Fruit fly (Drosophila melanogaster) whole organism, embryonic: ENCODE data around the gene CG14535.
A peak's percentile ranks its signal among the peaks of the same experiment; 100 is the strongest.

Experiments
- Bdp1 ChIP-seq: fragments of 200-800 bp; sonication (Bioruptor generic); optimal IDR thresholded peaks from 3 replicates; lab custom pipeline; 2016; ENCODE audit warnings: missing biosample characterization, missing genetic modification characterization
- C15 ChIP-seq: fragments of 200-800 bp; sonication (Bioruptor generic); IDR thresholded peaks from 3 replicates; pipeline ENCODE4 v1.3.6; 2022; ENCODE audit warnings: missing biosample characterization, missing genetic modification characterization
- CG10654 ChIP-seq: fragments of 200-800 bp; sonication (Bioruptor generic); optimal IDR thresholded peaks from 2 replicates; lab custom pipeline; 2016; ENCODE audit warnings: missing biosample characterization, missing genetic modification characterization
- CG11560 ChIP-seq: fragments of 200-800 bp; sonication (Bioruptor generic); IDR thresholded peaks from 3 replicates; pipeline ENCODE4 v1.3.6; 2022; ENCODE audit warnings: missing biosample characterization, missing genetic modification characterization
- CG13287 ChIP-seq: fragments of 200-800 bp; sonication (Bioruptor generic); IDR thresholded peaks from 2 replicates; pipeline ENCODE4 v1.3.6; 2022; ENCODE audit warnings: missing biosample characterization, missing genetic modification characterization; ENCODE audit not compliant: partially characterized antibody
- CG14710 ChIP-seq: fragments of 200-800 bp; sonication (Bioruptor generic); optimal IDR thresholded peaks from 3 replicates; lab custom pipeline; 2019; ENCODE audit warnings: missing biosample characterization, mild to moderate bottlenecking, missing genetic modification characterization, moderate library complexity
- CG17829 ChIP-seq: fragments of 200-800 bp; optimal IDR thresholded peaks from 2 replicates; lab custom pipeline; 2019; ENCODE audit warnings: missing biosample characterization, mild to moderate bottlenecking, missing genetic modification characterization, moderate library complexity
- CG18262 ChIP-seq: fragments of 200-800 bp; optimal IDR thresholded peaks from 3 replicates; lab custom pipeline; 2019; ENCODE audit warnings: missing biosample characterization, mild to moderate bottlenecking, missing genetic modification characterization, moderate library complexity
- CG2116 ChIP-seq: fragments of 200-800 bp; sonication (Bioruptor generic); optimal IDR thresholded peaks from 3 replicates; lab custom pipeline; 2018; ENCODE audit warnings: missing biosample characterization, mild to moderate bottlenecking, missing genetic modification characterization
- CG2712 ChIP-seq: fragments of 200-800 bp; optimal IDR thresholded peaks from 3 replicates; lab custom pipeline; 2019; ENCODE audit warnings: missing biosample characterization, mild to moderate bottlenecking, missing genetic modification characterization, moderate library complexity
- CG30020 ChIP-seq: fragments of 200-800 bp; optimal IDR thresholded peaks from 2 replicates; lab custom pipeline; 2019; ENCODE audit warnings: missing biosample characterization, mild to moderate bottlenecking, missing genetic modification characterization, moderate library complexity
- CG31224 ChIP-seq: fragments of 200-800 bp; sonication (Bioruptor generic); IDR thresholded peaks from 2 replicates; pipeline ENCODE4 v1.3.6; 2022; ENCODE audit warnings: missing biosample characterization, missing genetic modification characterization
- CG31441 ChIP-seq: fragments of 200-800 bp; sonication (Bioruptor generic); IDR thresholded peaks from 2 replicates; pipeline ENCODE4 v1.3.6; 2022; ENCODE audit warnings: missing biosample characterization, missing genetic modification characterization
- CG3995 ChIP-seq: fragments of 200-800 bp; sonication (Bioruptor generic); optimal IDR thresholded peaks from 3 replicates; lab custom pipeline; 2016; ENCODE audit warnings: missing biosample characterization, missing genetic modification characterization
- CG43689 ChIP-seq: fragments of 200-800 bp; sonication (Bioruptor generic); IDR thresholded peaks from 2 replicates; pipeline ENCODE4 v1.3.6; 2022; ENCODE audit warnings: missing biosample characterization, missing genetic modification characterization
- CG9437 ChIP-seq: fragments of 200-800 bp; sonication (Bioruptor generic); optimal IDR thresholded peaks from 2 replicates; lab custom pipeline; 2018; ENCODE audit warnings: missing biosample characterization, mild to moderate bottlenecking, missing genetic modification characterization
- Dfd ChIP-seq, 2 experiments: fragments of >200 bp; optimal IDR thresholded peaks; 2 replicates each; lab custom pipeline; 2017; ENCODE audit warnings: missing biosample characterization in 2 of 2, missing genetic modification characterization in 2 of 2
- Dref ChIP-seq: fragments of 200-800 bp; sonication (Bioruptor generic); IDR thresholded peaks from 2 replicates; pipeline ENCODE4 v1.3.6; 2022; ENCODE audit warnings: missing biosample characterization, missing genetic modification characterization
- Elba2 ChIP-seq: fragments of 200-800 bp; sonication (Bioruptor generic); optimal IDR thresholded peaks from 3 replicates; lab custom pipeline; 2016; ENCODE audit warnings: missing biosample characterization, missing genetic modification characterization
- HLHmδ ChIP-seq: fragments of 200-800 bp; sonication (Bioruptor generic); optimal IDR thresholded peaks from 2 replicates; lab custom pipeline; 2018; ENCODE audit warnings: missing biosample characterization, mild to moderate bottlenecking, missing genetic modification characterization, moderate library complexity
- HmgZ ChIP-seq: fragments of 200-800 bp; sonication (Bioruptor generic); optimal IDR thresholded peaks from 2 replicates; lab custom pipeline; 2018; ENCODE audit warnings: missing biosample characterization, mild to moderate bottlenecking, missing genetic modification characterization
- MESR4 ChIP-seq: fragments of 200-800 bp; sonication (Bioruptor generic); optimal IDR thresholded peaks from 2 replicates; lab custom pipeline; 2018; ENCODE audit warnings: missing biosample characterization, mild to moderate bottlenecking, missing genetic modification characterization, moderate library complexity
- MTF-1 ChIP-seq: fragments of 200-800 bp; sonication (Bioruptor generic); optimal IDR thresholded peaks from 2 replicates; lab custom pipeline; 2018; ENCODE audit warnings: missing biosample characterization, mild to moderate bottlenecking, missing genetic modification characterization, borderline replicate concordance
- Pdp1 ChIP-seq, 2 experiments: fragments of 200-800 bp; sonication (Bioruptor generic); optimal IDR thresholded peaks; 3 replicates each; lab custom pipeline; 2016; ENCODE audit warnings: missing biosample characterization in 2 of 2, missing genetic modification characterization in 2 of 2, mild to moderate bottlenecking in 1 of 2, moderate library complexity in 1 of 2
- Rx ChIP-seq: fragments of 200-800 bp; sonication (Bioruptor generic); IDR thresholded peaks from 2 replicates; pipeline ENCODE4 v1.3.6; 2022; ENCODE audit warnings: missing biosample characterization, missing genetic modification characterization
- Scr ChIP-seq: fragments of 200-800 bp; sonication (Bioruptor generic); IDR thresholded peaks from 2 replicates; pipeline ENCODE4 v1.3.6; 2022; ENCODE audit warnings: missing biosample characterization, missing genetic modification characterization; ENCODE audit not compliant: partially characterized antibody
- aop ChIP-seq: fragments of 200-800 bp; sonication (Bioruptor generic); IDR thresholded peaks from 2 replicates; pipeline ENCODE4 v1.3.6; 2022; ENCODE audit warnings: missing biosample characterization, missing genetic modification characterization
- chn ChIP-seq: fragments of 200-800 bp; sonication (Bioruptor generic); optimal IDR thresholded peaks from 2 replicates; lab custom pipeline; 2016; ENCODE audit warnings: missing biosample characterization, missing genetic modification characterization
- dpn ChIP-seq, 2 experiments: fragments of 200-800 bp; sonication (Bioruptor generic); optimal IDR thresholded peaks; 3 replicates each; lab custom pipeline; 2016; ENCODE audit warnings: missing biosample characterization in 2 of 2, missing genetic modification characterization in 2 of 2
- dysf ChIP-seq: fragments of 200-800 bp; sonication (Bioruptor generic); IDR thresholded peaks from 3 replicates; pipeline ENCODE4 v1.3.6; 2022; ENCODE audit warnings: missing biosample characterization, missing genetic modification characterization
- gsb ChIP-seq: fragments of 200-800 bp; sonication (Bioruptor generic); IDR thresholded peaks from 2 replicates; pipeline ENCODE4 v1.3.6; 2022; ENCODE audit warnings: missing biosample characterization, missing genetic modification characterization
- mam ChIP-seq: fragments of 200-800 bp; sonication (Bioruptor generic); optimal IDR thresholded peaks from 3 replicates; lab custom pipeline; 2016; ENCODE audit warnings: missing biosample characterization, missing genetic modification characterization
- nom ChIP-seq: fragments of 200-800 bp; sonication (Bioruptor generic); optimal IDR thresholded peaks from 2 replicates; lab custom pipeline; 2017; ENCODE audit warnings: missing biosample characterization, missing genetic modification characterization, mild to moderate bottlenecking, moderate library complexity, missing genetic modification reagents
- phol ChIP-seq: fragments of 200-800 bp; sonication (Bioruptor generic); optimal IDR thresholded peaks from 3 replicates; lab custom pipeline; 2018; ENCODE audit warnings: missing biosample characterization, mild to moderate bottlenecking, missing genetic modification characterization, moderate library complexity
- pros ChIP-seq: fragments of 200-800 bp; sonication (Bioruptor generic); optimal IDR thresholded peaks from 3 replicates; lab custom pipeline; 2019; ENCODE audit warnings: missing biosample characterization, mild to moderate bottlenecking, missing genetic modification characterization, moderate library complexity
- rib ChIP-seq: fragments of 200-800 bp; sonication (Bioruptor generic); IDR thresholded peaks from 2 replicates; pipeline ENCODE4 v1.3.6; 2022; ENCODE audit warnings: missing biosample characterization, missing genetic modification characterization
- sd ChIP-seq: fragments of 200-800 bp; sonication (Bioruptor generic); optimal IDR thresholded peaks from 3 replicates; lab custom pipeline; 2018; ENCODE audit warnings: missing biosample characterization, mild to moderate bottlenecking, missing genetic modification characterization, moderate library complexity
- sim ChIP-seq: fragments of 200-800 bp; sonication (Bioruptor generic); IDR thresholded peaks from 2 replicates; pipeline ENCODE4 v1.3.6; 2022; ENCODE audit warnings: missing biosample characterization, missing genetic modification characterization
- slbo ChIP-seq: fragments of 200-800 bp; sonication (Bioruptor generic); IDR thresholded peaks from 2 replicates; pipeline ENCODE4 v1.3.6; 2022; ENCODE audit warnings: missing biosample characterization, missing genetic modification characterization
- sob ChIP-seq: fragments of 200-800 bp; sonication (Bioruptor generic); IDR thresholded peaks from 2 replicates; pipeline ENCODE4 v1.3.6; 2022; ENCODE audit warnings: missing biosample characterization, missing genetic modification characterization
- sug ChIP-seq: fragments of 200-800 bp; optimal IDR thresholded peaks from 2 replicates; lab custom pipeline; 2019; ENCODE audit warnings: missing biosample characterization, mild to moderate bottlenecking, missing genetic modification characterization, moderate library complexity
- toy ChIP-seq: fragments of 200-800 bp; sonication (Bioruptor generic); IDR thresholded peaks from 2 replicates; pipeline ENCODE4 v1.3.6; 2022; ENCODE audit warnings: missing biosample characterization, missing genetic modification characterization
- trh ChIP-seq: fragments of 200-800 bp; sonication (Bioruptor generic); optimal IDR thresholded peaks from 2 replicates; lab custom pipeline; 2016; ENCODE audit warnings: missing biosample characterization, missing genetic modification characterization
- wdn ChIP-seq: fragments of 200-800 bp; sonication (Bioruptor generic); IDR thresholded peaks from 2 replicates; pipeline ENCODE4 v1.3.6; 2022; ENCODE audit warnings: missing biosample characterization, missing genetic modification characterization

CG14535 gene

DNA sequence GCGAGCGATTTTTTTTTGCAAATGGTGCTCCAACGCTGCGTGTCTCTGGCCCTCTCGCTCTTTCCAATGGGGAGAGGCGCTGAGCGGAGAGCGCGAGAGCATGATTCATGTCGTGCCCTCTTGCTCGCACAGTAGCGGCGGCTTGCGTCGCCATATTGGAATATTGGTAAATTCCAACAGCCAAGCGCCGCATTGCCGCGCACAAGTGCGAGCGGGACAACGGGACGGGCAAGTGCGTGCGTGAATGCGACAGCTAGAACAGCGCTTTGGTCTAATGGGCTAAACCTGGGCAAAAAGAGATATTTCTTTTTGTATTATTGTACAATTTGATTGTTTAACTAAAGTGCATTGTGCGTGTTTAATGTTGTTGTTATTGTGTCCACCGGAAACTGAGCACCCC, 27.0 kb downstream of the CG14535 start (continued):
- peak; percentile 25 for TF ChIP-seq chn (GFP tag; lab: Kevin White, UChicago)
- TF ChIP-seq CG31441: no peak
- TF ChIP-seq CG31224 (GFP tag; lab: Robert Waterston, UW): no peak
- no peak for TF ChIP-seq sob (GFP tag; lab: Robert Waterston, UW)
- TF ChIP-seq CG17829 (tag; lab: Kevin White, UChicago): peak; percentile 59
- peak; percentile 100 for TF ChIP-seq sd
- no peak for TF ChIP-seq aop
- no peak for TF ChIP-seq CG14710
- no peak for TF ChIP-seq trh (GFP tag; lab: Kevin White, UChicago)
- TF ChIP-seq pros (GFP tag; lab: Kevin White, UChicago): peak; percentile 9
- no peak for TF ChIP-seq CG10654 (GFP tag; lab: Kevin White, UChicago)
- TF ChIP-seq Elba2 (GFP tag; lab: Kevin White, UChicago): peak; percentile 98
- peak; percentile 100 for TF ChIP-seq phol
- no peak for TF ChIP-seq dysf (GFP tag; lab: Robert Waterston, UW)
- TF ChIP-seq sim (GFP tag; lab: Robert Waterston, UW): no peak
- TF ChIP-seq Rx (GFP tag; lab: Robert Waterston, UW): no peak
- TF ChIP-seq Dref (GFP tag; lab: Robert Waterston, UW): no peak
- no peak for TF ChIP-seq gsb (GFP tag; lab: Robert Waterston, UW)
- TF ChIP-seq dpn (GFP tag; optimal IDR thresholded peaks at IDR 0.05; lab: Kevin White, UChicago): no peak
- TF ChIP-seq toy (GFP tag; lab: Robert Waterston, UW): no peak
- TF ChIP-seq MESR4 (GFP tag; lab: Kevin White, UChicago): peak; percentile 13
- no peak for TF ChIP-seq CG11560 (tag; lab: Robert Waterston, UW)
- no peak for TF ChIP-seq CG9437
- peak; percentile 79 for TF ChIP-seq HmgZ (tag; lab: Kevin White, UChicago)
- TF ChIP-seq MTF-1 (GFP tag; lab: Kevin White, UChicago): peak; percentile 16
- peak; percentile 48 for TF ChIP-seq nom (GFP tag; lab: Kevin White, UChicago)
- peak; percentile 16; the same call in 1 of the 2 replicates for TF ChIP-seq CG13287 (GFP tag; lab: Robert Waterston, UW)
- TF ChIP-seq CG30020: peak; percentile 19
- peak; percentile 93 for TF ChIP-seq rib (GFP tag; lab: Robert Waterston, UW)
- TF ChIP-seq Bdp1: no peak
- peak; percentile 52 for TF ChIP-seq HLHmδ (GFP tag; lab: Kevin White, UChicago)
- no peak for TF ChIP-seq wdn (GFP tag; lab: Robert Waterston, UW)
- peak; percentile 48 for TF ChIP-seq sug (tag; lab: Kevin White, UChicago)
- no peak for TF ChIP-seq CG3995 (GFP tag; lab: Kevin White, UChicago)
- TF ChIP-seq CG2116 (GFP tag; lab: Kevin White, UChicago): no peak
- peak; percentile 36 for TF ChIP-seq CG2712 (tag; lab: Kevin White, UChicago)
- no peak for TF ChIP-seq CG43689 (GFP tag; lab: Robert Waterston, UW)
- no peak for TF ChIP-seq C15
- TF ChIP-seq CG18262 (tag; lab: Kevin White, UChicago): peak; percentile 8
- TF ChIP-seq Dfd (GFP tag; optimal IDR thresholded peaks at IDR 0.05; lab: Kevin White, UChicago): no peak
- TF ChIP-seq slbo (GFP tag; lab: Robert Waterston, UW): peak; percentile 50
- peak in 1 of 2 experiments; percentile 14 for TF ChIP-seq Pdp1 (GFP tag; optimal IDR thresholded peaks at IDR 0.05; lab: Kevin White, UChicago)
- no peak for TF ChIP-seq mam
- TF ChIP-seq Scr (GFP tag; lab: Robert Waterston, UW): no peak
